Worm (Caenorhabditis elegans): ENCODE measurements around the gene scl-2.

The scl-2 gene

DNA sequence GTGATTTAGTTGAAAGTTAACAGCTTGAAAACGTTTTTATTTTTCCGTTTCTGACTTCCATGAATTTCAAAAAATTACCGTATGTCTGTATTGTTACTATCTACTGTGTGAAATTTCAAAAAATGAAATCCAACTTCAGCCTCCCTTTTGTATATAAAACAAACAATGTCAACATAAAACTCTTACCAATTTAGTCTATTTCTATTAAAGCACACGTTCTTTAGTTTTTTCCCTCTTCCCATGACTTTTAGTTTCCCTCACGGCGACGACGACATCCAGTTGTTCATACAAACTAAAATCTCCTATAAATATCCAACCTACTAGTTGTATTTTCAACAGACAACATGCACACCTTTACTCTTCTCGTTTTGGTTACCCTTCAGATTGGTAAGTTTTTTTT is 1.8 kb downstream of the scl-2 start, which contains the start of gene scl-3:
Gene scl-3, plus strand, starts transcription at position 301 of the 400 bp plus-strand sequence.
- TF ChIP-seq ztf-29 (GFP tag; IDR thresholded peaks at IDR 0.05) = no peak
- no peak for TF ChIP-seq ref-1 (GFP tag; conservative IDR thresholded peaks at IDR 0.05)
- TF ChIP-seq T22C8.4 (GFP tag; IDR thresholded peaks at IDR 0.05) = no peak
- no peak for TF ChIP-seq ztf-23 (GFP tag; IDR thresholded peaks at IDR 0.05)
- TF ChIP-seq med-1 (GFP tag; optimal IDR thresholded peaks at IDR 0.05; ENCODE audit: insufficient read depth) = no peak
- TF ChIP-seq flt-1 (GFP tag; IDR thresholded peaks at IDR 0.05) = no peak
- TF ChIP-seq tab-1 (GFP tag; IDR thresholded peaks at IDR 0.05) = no peak
- TF ChIP-seq klf-2 (GFP tag; conservative IDR thresholded peaks at IDR 0.05) = no peak
- TF ChIP-seq cog-1 (tag; optimal IDR thresholded peaks at IDR 0.05) = no peak

DNA sequence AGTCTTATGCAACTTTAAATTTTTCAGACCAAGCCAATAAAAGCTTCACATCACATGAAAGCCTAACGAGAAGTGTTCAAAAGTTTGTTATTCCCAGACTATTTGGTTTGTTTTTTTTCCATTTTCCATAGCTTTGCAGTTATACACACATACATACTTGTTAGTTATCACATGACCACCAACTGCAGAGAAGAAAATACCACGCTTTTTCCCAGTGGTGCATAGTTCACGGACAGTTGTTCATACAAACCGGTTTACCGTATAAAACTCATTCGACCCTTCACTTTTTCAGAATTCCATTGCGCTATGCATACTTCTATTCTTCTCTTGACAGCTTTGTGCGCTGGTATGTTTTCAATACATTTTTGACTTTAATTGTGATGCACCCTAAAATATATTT is 6.2 kb downstream of the scl-2 start, which contains the start of gene scl-5:
Gene scl-5, plus strand, starts transcription at position 301 of the 400 bp plus-strand sequence.
- TF ChIP-seq T22C8.4 (GFP tag; IDR thresholded peaks at IDR 0.05) (no peak), med-1 (GFP tag; optimal IDR thresholded peaks at IDR 0.05; ENCODE audit: insufficient read depth) (no peak), ref-1 (GFP tag; conservative IDR thresholded peaks at IDR 0.05) (no peak), flt-1 (GFP tag; IDR thresholded peaks at IDR 0.05) (no peak), ztf-29 (GFP tag; IDR thresholded peaks at IDR 0.05) (no peak), cog-1 (tag; optimal IDR thresholded peaks at IDR 0.05) (no peak), ztf-23 (GFP tag; IDR thresholded peaks at IDR 0.05) (no peak), klf-2 (GFP tag; conservative IDR thresholded peaks at IDR 0.05) (no peak), tab-1 (GFP tag; IDR thresholded peaks at IDR 0.05) (no peak)

DNA sequence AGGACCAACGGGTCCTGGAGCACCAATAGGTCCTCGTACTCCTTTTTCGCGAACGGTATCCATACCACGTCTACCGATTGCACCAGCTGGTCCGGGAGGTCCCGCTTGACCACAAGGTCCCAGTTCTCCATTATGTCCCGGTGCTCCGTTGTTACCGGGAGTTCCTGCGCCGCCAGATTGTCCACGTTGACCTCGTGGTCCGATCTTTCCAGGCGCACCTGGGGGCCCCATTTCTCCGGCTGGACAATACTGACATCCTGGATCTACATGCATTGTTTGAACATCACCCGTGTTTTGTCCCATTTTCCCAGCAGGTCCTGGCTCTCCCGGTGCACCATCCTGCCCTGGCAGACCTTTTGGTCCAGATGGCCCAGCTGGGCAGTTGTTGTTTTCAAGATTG is 8.5 kb downstream of the scl-2 start:
- TF ChIP-seq tab-1 (GFP tag; IDR thresholded peaks at IDR 0.05) (no peak), flt-1 (GFP tag; IDR thresholded peaks at IDR 0.05) (no peak), ztf-29 (GFP tag; IDR thresholded peaks at IDR 0.05) (no peak), ref-1 (GFP tag; conservative IDR thresholded peaks at IDR 0.05) (no peak), T22C8.4 (GFP tag; IDR thresholded peaks at IDR 0.05) (no peak), klf-2 (GFP tag; conservative IDR thresholded peaks at IDR 0.05) (no peak), ztf-23 (GFP tag; IDR thresholded peaks at IDR 0.05) (no peak)

DNA sequence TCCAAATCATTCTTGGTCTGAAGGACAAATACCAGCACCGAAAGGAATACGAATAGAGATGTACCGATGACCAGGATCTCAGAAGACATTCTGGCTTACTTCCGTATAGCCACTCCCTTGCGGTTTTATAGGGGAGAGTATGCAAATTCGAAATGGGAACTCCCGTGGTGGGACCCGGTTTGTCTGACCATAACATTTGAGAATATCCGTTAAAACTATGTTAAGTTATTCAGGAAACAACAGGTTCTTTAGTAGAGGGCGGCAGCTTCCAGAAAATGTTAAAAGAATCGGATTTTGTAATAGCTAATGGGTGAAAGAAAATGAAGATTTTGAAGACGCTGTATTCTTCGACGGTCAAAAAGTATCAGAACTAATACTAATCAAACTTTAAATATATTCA is 9.7 kb downstream of the scl-2 start, which contains the start of gene col-131:
Gene col-131, minus strand, starts transcription at position 101 of the 400 bp plus-strand sequence.
- no peak for TF ChIP-seq T22C8.4 (GFP tag; IDR thresholded peaks at IDR 0.05)
- TF ChIP-seq cog-1 (tag; optimal IDR thresholded peaks at IDR 0.05) = no peak
- TF ChIP-seq med-1 (GFP tag; optimal IDR thresholded peaks at IDR 0.05; ENCODE audit: insufficient read depth) = no peak
- no peak for TF ChIP-seq tab-1 (GFP tag; IDR thresholded peaks at IDR 0.05)
- no peak for TF ChIP-seq ref-1 (GFP tag; conservative IDR thresholded peaks at IDR 0.05)
- no peak for TF ChIP-seq flt-1 (GFP tag; IDR thresholded peaks at IDR 0.05)
- no peak for TF ChIP-seq klf-2 (GFP tag; conservative IDR thresholded peaks at IDR 0.05)
- no peak for TF ChIP-seq ztf-29 (GFP tag; IDR thresholded peaks at IDR 0.05)
- no peak for TF ChIP-seq ztf-23 (GFP tag; IDR thresholded peaks at IDR 0.05)

DNA sequence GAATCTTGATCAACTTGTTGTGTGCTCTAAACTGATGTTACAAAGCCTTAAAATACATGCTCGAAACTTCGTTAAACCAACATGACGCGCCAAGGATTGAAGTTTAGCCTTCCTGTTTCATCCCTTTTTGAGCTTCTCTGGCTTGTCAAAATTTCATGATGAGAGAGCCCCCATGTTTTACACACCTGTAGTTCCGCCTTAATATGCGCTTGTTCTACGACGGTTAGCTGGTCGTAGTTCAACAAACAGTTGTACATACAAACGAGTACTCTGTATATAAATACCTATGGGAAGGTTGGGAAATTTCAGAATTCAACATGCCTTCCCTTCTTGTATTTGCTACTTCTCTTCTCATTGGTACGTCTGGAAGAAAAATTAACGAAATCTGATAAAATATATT is 10.9 kb downstream of the scl-2 start, which contains the start of gene scl-6:
Gene scl-6, plus strand, starts transcription at position 301 of the 400 bp plus-strand sequence.
- no peak for TF ChIP-seq med-1 (GFP tag; optimal IDR thresholded peaks at IDR 0.05; ENCODE audit: insufficient read depth)
- TF ChIP-seq T22C8.4 (GFP tag; IDR thresholded peaks at IDR 0.05) = no peak
- TF ChIP-seq ztf-23 (GFP tag; IDR thresholded peaks at IDR 0.05) = no peak
- TF ChIP-seq ref-1 (GFP tag; conservative IDR thresholded peaks at IDR 0.05) = no peak
- TF ChIP-seq tab-1 (GFP tag; IDR thresholded peaks at IDR 0.05) = no peak
- no peak for TF ChIP-seq ztf-29 (GFP tag; IDR thresholded peaks at IDR 0.05)
- TF ChIP-seq cog-1 (tag; optimal IDR thresholded peaks at IDR 0.05) = no peak
- TF ChIP-seq flt-1 (GFP tag; IDR thresholded peaks at IDR 0.05) = no peak
- no peak for TF ChIP-seq klf-2 (GFP tag; conservative IDR thresholded peaks at IDR 0.05)

DNA sequence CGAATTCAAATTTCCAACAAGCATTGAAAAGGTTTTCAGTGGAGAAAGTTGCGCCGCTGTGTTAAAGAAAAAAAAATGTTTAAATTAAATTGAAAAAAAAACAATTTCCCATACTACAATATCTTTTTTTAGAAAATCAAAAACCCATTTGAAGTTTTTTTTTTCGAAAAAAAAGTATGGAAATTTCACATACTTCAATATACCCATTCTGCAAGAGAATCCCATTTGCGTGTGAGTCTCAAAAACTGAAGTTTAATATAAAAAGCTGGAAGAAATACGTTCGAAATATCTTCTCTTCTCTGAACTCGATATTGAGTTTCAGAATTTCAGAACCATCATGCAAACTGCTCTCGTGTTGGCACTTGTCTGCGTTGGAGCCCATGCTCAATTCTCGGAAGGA is 12.6 kb downstream of the scl-2 start, which contains the start of gene scl-7:
Gene scl-7, plus strand, starts transcription at position 301 of the 400 bp plus-strand sequence.
- TF ChIP-seq ref-1 (GFP tag; conservative IDR thresholded peaks at IDR 0.05) = no peak
- no peak for TF ChIP-seq klf-2 (GFP tag; conservative IDR thresholded peaks at IDR 0.05)
- TF ChIP-seq med-1 (GFP tag; optimal IDR thresholded peaks at IDR 0.05; ENCODE audit: insufficient read depth) = no peak
- no peak for TF ChIP-seq T22C8.4 (GFP tag; IDR thresholded peaks at IDR 0.05)
- TF ChIP-seq ztf-23 (GFP tag; IDR thresholded peaks at IDR 0.05) = no peak
- TF ChIP-seq flt-1 (GFP tag; IDR thresholded peaks at IDR 0.05) = no peak
- TF ChIP-seq ztf-29 (GFP tag; IDR thresholded peaks at IDR 0.05) = no peak

DNA sequence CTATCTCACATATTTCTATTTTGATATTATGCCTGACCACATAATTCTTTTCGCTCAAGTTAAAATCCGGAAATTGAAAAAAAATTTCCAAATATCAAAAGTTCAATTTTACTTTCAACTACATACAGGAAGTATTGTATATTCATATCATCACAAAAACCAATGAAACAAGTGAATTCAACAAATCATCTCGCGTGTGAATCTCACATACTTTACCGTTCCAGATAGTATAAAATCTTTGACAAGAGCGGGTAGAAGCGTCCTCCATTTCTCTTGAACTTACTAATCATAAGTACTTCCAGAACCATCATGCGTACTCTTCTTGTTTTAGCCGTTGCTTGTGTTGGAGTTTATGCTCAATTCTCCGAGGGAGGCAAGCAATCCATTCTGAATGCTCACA is 13.9 kb downstream of the scl-2 start, which contains the start of gene scl-8:
Gene scl-8, plus strand, starts transcription at position 301 of the 400 bp plus-strand sequence.
- no peak for TF ChIP-seq T22C8.4 (GFP tag; IDR thresholded peaks at IDR 0.05)
- no peak for TF ChIP-seq ref-1 (GFP tag; conservative IDR thresholded peaks at IDR 0.05)
- no peak for TF ChIP-seq ztf-29 (GFP tag; IDR thresholded peaks at IDR 0.05)
- TF ChIP-seq flt-1 (GFP tag; IDR thresholded peaks at IDR 0.05) = no peak
- TF ChIP-seq ztf-23 (GFP tag; IDR thresholded peaks at IDR 0.05) = no peak
- no peak for TF ChIP-seq cog-1 (tag; optimal IDR thresholded peaks at IDR 0.05)
- TF ChIP-seq klf-2 (GFP tag; conservative IDR thresholded peaks at IDR 0.05) = no peak

DNA sequence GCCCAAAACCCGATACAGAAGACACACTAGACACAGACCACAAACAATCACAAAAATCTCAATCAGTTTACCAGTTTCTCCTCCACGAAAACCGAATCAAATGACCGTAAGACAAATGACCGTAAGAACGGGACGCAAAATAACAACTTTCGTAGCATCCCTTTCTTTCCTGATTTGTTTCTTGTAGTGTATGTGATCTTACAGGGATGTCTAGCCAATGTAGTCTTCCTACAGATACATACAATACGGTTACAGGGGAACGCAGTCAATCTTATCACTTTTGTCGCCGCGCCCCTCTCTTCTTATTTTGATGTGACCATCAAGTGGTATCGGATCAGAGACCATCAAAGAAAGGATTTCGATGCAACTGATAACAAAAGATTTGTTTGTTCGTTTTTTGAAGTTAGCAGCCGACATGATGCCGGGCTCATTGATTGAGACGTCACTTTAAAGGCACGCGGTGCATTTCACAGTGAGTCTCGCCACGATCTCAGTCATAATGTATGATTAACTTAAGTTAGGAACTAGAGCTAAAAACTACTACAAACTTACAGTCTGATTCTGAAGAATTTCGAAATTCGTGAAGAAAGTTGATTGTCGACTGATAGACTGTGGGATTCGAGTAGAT is 18.2 kb downstream of the scl-2 start:
- TF ChIP-seq cog-1 (tag; optimal IDR thresholded peaks at IDR 0.05) (no peak), tab-1 (GFP tag; IDR thresholded peaks at IDR 0.05) (no peak), T22C8.4 (GFP tag; IDR thresholded peaks at IDR 0.05) (no peak), flt-1 (GFP tag; IDR thresholded peaks at IDR 0.05) (no peak), ztf-23 (GFP tag; IDR thresholded peaks at IDR 0.05) (no peak), ztf-29 (GFP tag; IDR thresholded peaks at IDR 0.05) (no peak), ref-1 (GFP tag; conservative IDR thresholded peaks at IDR 0.05) (no peak), klf-2 (GFP tag; conservative IDR thresholded peaks at IDR 0.05) (no peak), med-1 (GFP tag; optimal IDR thresholded peaks at IDR 0.05; ENCODE audit: insufficient read depth) (no peak)

DNA sequence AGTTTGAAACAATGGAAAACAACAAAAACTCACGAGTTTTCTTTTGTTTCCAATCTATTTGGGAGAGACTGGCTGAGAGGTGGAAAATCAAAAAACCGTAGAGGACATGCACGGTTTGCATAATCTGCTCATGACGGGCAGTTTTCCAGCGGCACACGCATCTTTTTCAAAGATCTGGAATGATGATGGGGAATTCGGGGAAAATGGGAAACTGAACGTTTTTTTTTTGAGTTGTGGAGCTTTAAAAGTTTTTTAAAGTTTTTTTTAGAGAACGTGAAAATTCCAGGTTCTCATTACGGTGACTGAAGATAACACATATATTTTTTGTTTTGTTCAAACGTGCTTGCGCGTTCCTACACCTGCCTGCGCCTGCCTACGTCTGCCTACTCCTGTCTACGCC is 19.1 kb downstream of the scl-2 start, which contains the start of gene C39E9.7:
Gene C39E9.7, minus strand, starts transcription at position 101 of the 400 bp plus-strand sequence.
- TF ChIP-seq flt-1 (GFP tag; IDR thresholded peaks at IDR 0.05) (no peak), ztf-23 (GFP tag; IDR thresholded peaks at IDR 0.05) (no peak), ref-1 (GFP tag; conservative IDR thresholded peaks at IDR 0.05) (no peak), T22C8.4 (GFP tag; IDR thresholded peaks at IDR 0.05) (no peak), cog-1 (tag; optimal IDR thresholded peaks at IDR 0.05) (no peak), ztf-29 (GFP tag; IDR thresholded peaks at IDR 0.05) (no peak), tab-1 (GFP tag; IDR thresholded peaks at IDR 0.05) (no peak), med-1 (GFP tag; optimal IDR thresholded peaks at IDR 0.05; ENCODE audit: insufficient read depth) (no peak), klf-2 (GFP tag; conservative IDR thresholded peaks at IDR 0.05) (no peak)
